Worm (Caenorhabditis elegans): ENCODE data around the gene srr-1.

Gene srr-1

DNA sequence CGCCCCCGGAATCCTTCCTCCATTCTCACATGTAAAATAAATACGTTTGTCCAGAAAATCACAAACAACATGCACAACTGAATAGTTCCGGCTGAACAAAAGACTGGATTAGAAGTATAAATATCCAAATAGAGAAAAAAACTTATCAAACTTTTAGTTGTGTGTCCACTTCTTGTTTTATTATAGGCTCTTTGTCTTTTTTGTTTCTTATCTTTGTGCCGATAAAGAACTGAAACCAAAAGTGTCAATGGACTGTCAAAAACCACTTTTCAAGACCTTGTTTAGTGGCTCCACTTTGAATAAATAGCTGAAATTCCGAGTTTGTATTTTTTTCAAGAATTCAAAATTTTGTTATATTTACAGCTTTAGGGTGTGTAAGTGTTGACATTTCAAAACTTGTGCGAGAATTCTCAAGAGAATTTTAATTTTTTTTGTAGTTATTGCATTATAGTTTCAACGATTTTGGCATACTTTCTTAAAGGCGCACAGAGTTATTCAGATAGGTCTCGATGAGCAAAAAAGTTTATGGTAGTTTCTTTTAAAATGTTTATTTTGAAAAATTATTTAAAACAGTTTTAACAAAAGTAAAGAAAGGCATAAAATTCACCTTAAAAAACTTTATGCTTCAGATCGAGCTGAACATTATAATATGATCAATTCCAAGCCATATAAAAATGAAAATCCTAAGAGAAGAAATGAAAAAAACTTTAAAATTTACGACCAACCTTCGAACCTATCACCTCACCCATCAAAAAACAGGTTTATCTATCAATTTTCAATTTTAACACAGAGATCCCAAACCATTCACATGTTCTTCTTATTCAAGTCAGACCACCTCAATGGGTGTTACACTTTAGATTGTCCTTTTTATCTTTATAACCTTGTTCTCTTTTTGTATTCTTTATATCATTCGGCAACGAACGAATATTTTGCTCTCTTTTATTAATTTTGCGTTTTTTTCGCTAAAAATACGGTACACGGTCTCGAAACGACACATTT lies 7.1 kb downstream of the srr-1 start (continued):
- TF ChIP-seq hmg-1.1 (GFP tag; IDR thresholded peaks at IDR 0.05) (no peak), hlh-30 (tag; optimal IDR thresholded peaks at IDR 0.05; ENCODE audit: insufficient read depth) (peak; percentile 6), unc-62 (GFP tag; optimal IDR thresholded peaks at IDR 0.05 in 1 of 2) (peak in 1 of 2 experiments; percentile 62), unc-62 (tag; optimal IDR thresholded peaks at IDR 0.05) (no peak)

DNA sequence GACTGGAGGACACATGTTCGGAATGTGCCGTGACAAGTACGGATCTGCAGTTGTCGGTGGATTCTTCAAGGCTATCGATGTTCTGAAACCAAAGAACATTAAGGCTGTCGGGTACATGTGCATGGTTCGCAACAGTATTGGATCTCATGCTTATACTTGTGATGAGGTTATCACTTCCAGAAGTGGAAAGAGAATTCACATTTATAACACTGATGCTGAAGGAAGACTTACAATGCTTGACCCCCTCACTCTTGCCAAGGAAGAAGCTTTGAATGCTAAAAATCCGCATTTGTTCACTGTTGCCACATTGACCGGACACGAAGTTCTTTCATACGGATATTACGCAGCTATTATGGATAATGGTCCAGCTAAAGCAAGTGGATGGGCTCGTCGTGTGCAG lies 8.5 kb downstream of the srr-1 start:
- TF ChIP-seq F26F4.8 (GFP tag; conservative IDR thresholded peaks at IDR 0.05): no peak
- no peak for TF ChIP-seq Y105C5A.15 (GFP tag; IDR thresholded peaks at IDR 0.05)
- TF ChIP-seq aha-1 (tag): peak; percentile 96
- 0 out of 2 replicates have a peak, but pooled peaks have one; percentile 12 for TF ChIP-seq dmd-9 (GFP tag; IDR thresholded peaks at IDR 0.05)

DNA sequence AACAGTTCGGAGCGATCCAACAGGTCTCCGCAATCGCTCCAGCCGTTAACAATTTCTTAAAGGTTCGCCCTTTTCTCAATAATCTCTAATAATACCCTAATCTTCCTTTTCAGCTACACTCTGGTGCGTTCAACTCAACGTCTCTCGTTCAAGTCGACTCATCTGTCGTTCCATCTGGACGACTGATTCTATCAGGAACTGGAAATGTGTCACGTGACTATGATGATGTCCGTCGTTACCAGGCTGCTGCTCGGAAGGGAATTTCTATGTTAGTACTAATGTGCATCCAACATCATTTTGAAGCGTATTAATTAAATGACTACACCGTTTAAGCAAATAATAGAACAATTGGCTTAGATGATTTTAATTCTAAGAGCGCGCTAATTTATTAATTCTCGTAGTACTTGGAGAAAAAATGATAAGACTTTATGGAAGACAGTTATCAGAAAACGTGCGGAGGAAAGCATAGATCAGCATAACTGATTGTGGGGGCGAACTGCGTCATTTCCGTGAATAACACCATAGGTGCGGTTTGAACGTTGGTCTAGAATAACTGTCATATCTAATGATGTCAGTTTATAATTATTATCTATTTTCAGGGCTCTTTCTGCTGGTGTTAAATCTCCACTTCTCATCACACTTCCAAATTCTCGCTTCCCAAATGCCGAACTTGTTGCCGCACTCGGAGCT lies 9.6 kb downstream of the srr-1 start:
- no peak for TF ChIP-seq Y5F2A.4 (GFP tag; optimal IDR thresholded peaks at IDR 0.05)
- no peak for TF ChIP-seq mep-1 (tag; optimal IDR thresholded peaks at IDR 0.05)
- no peak for TF ChIP-seq vab-7 (GFP tag; IDR thresholded peaks at IDR 0.05)
- no peak for TF ChIP-seq tag-97 (GFP tag; IDR thresholded peaks at IDR 0.05)
- no peak for TF ChIP-seq madf-9 (GFP tag; conservative IDR thresholded peaks at IDR 0.05)
- TF ChIP-seq nhr-10 (tag; optimal IDR thresholded peaks at IDR 0.05): no peak
- TF ChIP-seq pqm-1 (tag; optimal IDR thresholded peaks at IDR 0.05): peak; percentile 17
- TF ChIP-seq nhr-28 (tag; optimal IDR thresholded peaks at IDR 0.05): peak; percentile 50
- TF ChIP-seq hlh-11 (tag; optimal IDR thresholded peaks at IDR 0.05): peak; percentile 4
- TF ChIP-seq lin-29 (GFP tag; IDR thresholded peaks at IDR 0.05): no peak
- TF ChIP-seq lin-38 (GFP tag; IDR thresholded peaks at IDR 0.05): peak; percentile 25; the same call in 1 of the 2 replicates
- no peak for TF ChIP-seq hif-1 (tag; optimal IDR thresholded peaks at IDR 0.05)
- TF ChIP-seq rbr-2 (tag; optimal IDR thresholded peaks at IDR 0.05): no peak
- TF ChIP-seq cey-2 (tag; optimal IDR thresholded peaks at IDR 0.05; ENCODE audit: borderline replicate concordance, insufficient read depth): no peak
- no peak for TF ChIP-seq lsy-2 (tag; optimal IDR thresholded peaks at IDR 0.05)
- no peak for TF ChIP-seq aly-2 (tag; optimal IDR thresholded peaks at IDR 0.05)
- no peak for TF ChIP-seq mdl-1 (tag; optimal IDR thresholded peaks at IDR 0.05)
- TF ChIP-seq D1046.2 (GFP tag; IDR thresholded peaks at IDR 0.05): 0 out of 2 replicates have a peak, but pooled peaks have one; percentile 13
- TF ChIP-seq mdt-29 (GFP tag; IDR thresholded peaks at IDR 0.05): no peak
- peak; percentile 26 for TF ChIP-seq dve-1 (tag; optimal IDR thresholded peaks at IDR 0.05; ENCODE audit: insufficient read depth)

DNA sequence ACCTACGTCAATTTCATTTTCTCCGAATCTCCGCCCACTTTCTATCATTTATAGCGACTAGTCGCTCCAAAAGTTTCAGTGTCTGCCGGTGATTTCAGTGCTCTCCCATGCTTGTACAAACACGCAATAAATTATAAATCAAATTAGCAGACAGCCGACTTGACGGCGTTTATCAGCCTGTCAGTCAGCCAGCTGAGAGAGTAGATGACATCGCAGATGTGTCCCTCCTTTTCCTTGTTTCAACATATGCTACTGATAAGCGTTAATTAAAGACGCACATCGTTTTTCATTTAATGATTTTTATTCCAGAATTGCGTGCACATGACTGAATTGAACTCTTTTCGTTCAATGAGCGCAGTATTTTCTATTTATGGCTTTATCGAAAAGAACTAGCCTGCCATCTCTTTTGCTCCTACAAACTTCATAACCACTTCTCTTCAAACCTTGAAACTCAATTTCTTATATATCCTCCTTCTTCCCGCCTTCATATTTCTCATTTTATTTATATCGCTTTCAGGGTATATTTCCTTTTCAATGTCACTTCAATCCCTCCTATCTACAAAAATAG lies 10.3 kb downstream of the srr-1 start, which contains the start of gene lap-2:
Gene lap-2, plus strand, starts transcription at position 518 of the 568 bp plus-strand sequence.
- no peak for TF ChIP-seq spr-3 (GFP tag; optimal IDR thresholded peaks at IDR 0.05)
- TF ChIP-seq php-3 (GFP tag; IDR thresholded peaks at IDR 0.05): peak; percentile 97
- peak in 1 of 2 experiments; percentile 32 for TF ChIP-seq hif-1 (tag; optimal IDR thresholded peaks at IDR 0.05)
- TF ChIP-seq nhr-6 (tag; optimal IDR thresholded peaks at IDR 0.05): peak; percentile 23
- TF ChIP-seq mes-2 (tag; optimal IDR thresholded peaks at IDR 0.05; ENCODE audit: poor library complexity, severe bottlenecking): peak; percentile 18
- TF ChIP-seq ceh-20 (GFP tag; IDR thresholded peaks at IDR 0.05): peak; percentile 93
- TF ChIP-seq dve-1 (tag; optimal IDR thresholded peaks at IDR 0.05; ENCODE audit: insufficient read depth): peak; percentile 85
- peak; percentile 63 for TF ChIP-seq pqm-1 (tag; optimal IDR thresholded peaks at IDR 0.05)
- TF ChIP-seq nhr-102 (tag; optimal IDR thresholded peaks at IDR 0.05): peak; percentile 75
- 0 out of 2 replicates have a peak, but pooled peaks have one; percentile 44 for TF ChIP-seq mdt-29 (GFP tag; IDR thresholded peaks at IDR 0.05)
- peak; percentile 96 for TF ChIP-seq tra-1 (GFP tag; IDR thresholded peaks at IDR 0.05)
- TF ChIP-seq hlh-30 (tag; optimal IDR thresholded peaks at IDR 0.05; ENCODE audit: insufficient read depth): peak; percentile 39
- TF ChIP-seq unc-62 (GFP tag; optimal IDR thresholded peaks at IDR 0.05 in 1 of 2): peak in 1 of 2 experiments; percentile 32
- no peak for TF ChIP-seq unc-62 (tag; optimal IDR thresholded peaks at IDR 0.05)
- TF ChIP-seq dpl-1 (GFP tag; optimal IDR thresholded peaks at IDR 0.05): no peak
- 0 out of 2 replicates have a peak, but pooled peaks have one; percentile 13 for TF ChIP-seq nhr-41 (GFP tag; IDR thresholded peaks at IDR 0.05)
- TF ChIP-seq aha-1 (tag): peak; percentile 25
- TF ChIP-seq nhr-48 (tag; optimal IDR thresholded peaks at IDR 0.05): peak; percentile 65
- peak in 1 of 2 experiments; percentile 13 for TF ChIP-seq lsy-2 (tag; optimal IDR thresholded peaks at IDR 0.05)
- peak; percentile 54 for TF ChIP-seq nhr-77 (tag; optimal IDR thresholded peaks at IDR 0.05)
- peak; percentile 69 for TF ChIP-seq lin-13 (GFP tag; optimal IDR thresholded peaks at IDR 0.05)
- TF ChIP-seq hlh-11 (tag; optimal IDR thresholded peaks at IDR 0.05): peak; percentile 90
